Fruit fly (Drosophila melanogaster): ENCODE data around the gene cass.

Gene cass

dm6 chr2L:17431359-17431675, 46.4 kb downstream of the cass start (continued):
- TF ChIP-seq GATAd (GFP tag; optimal IDR thresholded peaks at IDR 0.05) (no peak), CG32264 (GFP tag; optimal IDR thresholded peaks at IDR 0.05) (no peak), N (GFP tag; optimal IDR thresholded peaks at IDR 0.05) (no peak)

dm6 chr2L:17430602-17431358, 46.9 kb downstream of the cass start:
- TF ChIP-seq brk (GFP tag; optimal IDR thresholded peaks at IDR 0.05) (no peak), lola (GFP tag; optimal IDR thresholded peaks at IDR 0.05) (no peak), Dif (GFP tag; optimal IDR thresholded peaks at IDR 0.05; ENCODE audit: partially characterized antibody) (peak; percentile 69), fru (GFP tag; optimal IDR thresholded peaks at IDR 0.05) (no peak), tai (GFP tag; optimal IDR thresholded peaks at IDR 0.05) (no peak), CG32264 (GFP tag; optimal IDR thresholded peaks at IDR 0.05) (no peak), dsf (GFP tag; optimal IDR thresholded peaks at IDR 0.05; ENCODE audit: borderline replicate concordance) (no peak), sv (GFP tag; optimal IDR thresholded peaks at IDR 0.05) (no peak), usp (GFP tag; optimal IDR thresholded peaks at IDR 0.05) (no peak), CrebA (GFP tag; optimal IDR thresholded peaks at IDR 0.05; ENCODE audit: borderline replicate concordance) (no peak), sage (GFP tag; optimal IDR thresholded peaks at IDR 0.05) (no peak), psq (GFP tag; optimal IDR thresholded peaks at IDR 0.05) (no peak), Hr78 (GFP tag; optimal IDR thresholded peaks at IDR 0.05) (no peak), Sp1 (GFP tag; optimal IDR thresholded peaks at IDR 0.05) (no peak), N (GFP tag; optimal IDR thresholded peaks at IDR 0.05) (no peak), foxo (GFP tag; optimal IDR thresholded peaks at IDR 0.05) (no peak), ey (GFP tag; optimal IDR thresholded peaks at IDR 0.05) (no peak), Mio (GFP tag; optimal IDR thresholded peaks at IDR 0.05) (no peak), Hnf4 (GFP tag; optimal IDR thresholded peaks at IDR 0.05) (no peak), Rel (GFP tag; optimal IDR thresholded peaks at IDR 0.05) (no peak), Rel (tag; optimal IDR thresholded peaks at IDR 0.05) (peak; percentile 93), Hr83 (GFP tag; optimal IDR thresholded peaks at IDR 0.05; ENCODE audit: poor library complexity, severe bottlenecking) (no peak), OdsH (GFP tag; optimal IDR thresholded peaks at IDR 0.05) (no peak), Jra (GFP tag; optimal IDR thresholded peaks at IDR 0.05) (peak; percentile 1), CG9705 (GFP tag; optimal IDR thresholded peaks at IDR 0.05) (no peak), woc (GFP tag; optimal IDR thresholded peaks at IDR 0.05) (no peak), rgr (GFP tag; optimal IDR thresholded peaks at IDR 0.05) (no peak), Abd-B (GFP tag; optimal IDR thresholded peaks at IDR 0.05) (no peak), HLH106 (tag; optimal IDR thresholded peaks at IDR 0.05) (no peak), h (GFP tag; optimal IDR thresholded peaks at IDR 0.05) (no peak), dmrt93B (GFP tag; optimal IDR thresholded peaks at IDR 0.05) (no peak), dl (GFP tag; optimal IDR thresholded peaks at IDR 0.05; ENCODE audit: insufficient read depth in 1 of 2, partially characterized antibody in 2 of 2) (peak; percentile 50 to 71), Vsx2 (GFP tag; optimal IDR thresholded peaks at IDR 0.05; ENCODE audit: partially characterized antibody) (no peak), Dfd (GFP tag; optimal IDR thresholded peaks at IDR 0.05) (no peak)

- peak; percentile 83 for TF ChIP-seq Hnf4 (GFP tag; optimal IDR thresholded peaks at IDR 0.05)
- peak; percentile 48 for TF ChIP-seq woc (GFP tag; optimal IDR thresholded peaks at IDR 0.05)
- no peak for TF ChIP-seq N (GFP tag; optimal IDR thresholded peaks at IDR 0.05)
- TF ChIP-seq Sp1 (GFP tag; optimal IDR thresholded peaks at IDR 0.05), result peak; percentile 98
- TF ChIP-seq Vsx2 (GFP tag; optimal IDR thresholded peaks at IDR 0.05; ENCODE audit: partially characterized antibody), result peak; percentile 12
- TF ChIP-seq Rel (GFP tag; optimal IDR thresholded peaks at IDR 0.05), result no peak
- TF ChIP-seq Rel (tag; optimal IDR thresholded peaks at IDR 0.05), result peak; percentile 65
- peak; percentile 91 for TF ChIP-seq rgr (GFP tag; optimal IDR thresholded peaks at IDR 0.05)
- TF ChIP-seq Hr78 (GFP tag; optimal IDR thresholded peaks at IDR 0.05), result no peak
- TF ChIP-seq HLH106 (tag; optimal IDR thresholded peaks at IDR 0.05), result peak; percentile 97
- TF ChIP-seq lola (GFP tag; optimal IDR thresholded peaks at IDR 0.05), result no peak
- TF ChIP-seq dsf (GFP tag; optimal IDR thresholded peaks at IDR 0.05; ENCODE audit: borderline replicate concordance), result peak; percentile 65
- no peak for TF ChIP-seq Dfd (GFP tag; optimal IDR thresholded peaks at IDR 0.05)
- TF ChIP-seq dmrt93B (GFP tag; optimal IDR thresholded peaks at IDR 0.05), result peak; percentile 95
- TF ChIP-seq foxo (GFP tag; optimal IDR thresholded peaks at IDR 0.05), result peak in 1 of 2 experiments; percentile 96
- TF ChIP-seq dl (GFP tag; optimal IDR thresholded peaks at IDR 0.05; ENCODE audit: insufficient read depth in 1 of 2, partially characterized antibody in 2 of 2), result peak; percentile 80 to 93
- peak; percentile 12 for TF ChIP-seq sage (GFP tag; optimal IDR thresholded peaks at IDR 0.05)
- peak; percentile 56 for TF ChIP-seq tai (GFP tag; optimal IDR thresholded peaks at IDR 0.05)
- peak; percentile 33 for TF ChIP-seq Hr83 (GFP tag; optimal IDR thresholded peaks at IDR 0.05; ENCODE audit: poor library complexity, severe bottlenecking)
- peak; percentile 75 for TF ChIP-seq CG9705 (GFP tag; optimal IDR thresholded peaks at IDR 0.05)
- TF ChIP-seq GATAd (GFP tag; optimal IDR thresholded peaks at IDR 0.05), result no peak
- peak; percentile 81 for TF ChIP-seq ey (GFP tag; optimal IDR thresholded peaks at IDR 0.05)
- no peak for TF ChIP-seq jim (GFP tag; optimal IDR thresholded peaks at IDR 0.05)
- no peak for TF ChIP-seq Abd-B (GFP tag; optimal IDR thresholded peaks at IDR 0.05)
- TF ChIP-seq CrebA (GFP tag; optimal IDR thresholded peaks at IDR 0.05; ENCODE audit: borderline replicate concordance), result no peak
- peak; percentile 10 for TF ChIP-seq sv (GFP tag; optimal IDR thresholded peaks at IDR 0.05)
- TF ChIP-seq brk (GFP tag; optimal IDR thresholded peaks at IDR 0.05), result peak; percentile 93
- TF ChIP-seq Dif (GFP tag; optimal IDR thresholded peaks at IDR 0.05; ENCODE audit: partially characterized antibody), result peak; percentile 98
- TF ChIP-seq usp (GFP tag; optimal IDR thresholded peaks at IDR 0.05), result no peak
- TF ChIP-seq h (GFP tag; optimal IDR thresholded peaks at IDR 0.05), result peak; percentile 54
- no peak for TF ChIP-seq Myc (optimal IDR thresholded peaks at IDR 0.05)
- TF ChIP-seq br (GFP tag; optimal IDR thresholded peaks at IDR 0.05), result peak; percentile 85
- peak; percentile 86 for TF ChIP-seq OdsH (GFP tag; optimal IDR thresholded peaks at IDR 0.05)
- no peak for TF ChIP-seq pan (optimal IDR thresholded peaks at IDR 0.05)
- TF ChIP-seq CG32264 (GFP tag; optimal IDR thresholded peaks at IDR 0.05), result no peak
Observed at dm6 chr2L:17429788-17430587, 47.7 kb downstream of the cass start.
